Worm (Caenorhabditis elegans) whole organism, young adult: ENCODE measurements around the gene B0495.9.

Experiments used
- F52B5.7 ChIP-seq: sonication (generic microtip); optimal IDR thresholded peaks from 2 replicates; lab custom pipeline; 2016; ENCODE audit warnings: mild to moderate bottlenecking, missing genetic modification characterization, missing compliant biosample characterization
- ama-1 ChIP-seq, 3 experiments: fragments of 150-350 bp in 1 of 3; sonication (generic microtip) in 2 of 3; optimal IDR thresholded peaks; 2 replicates each; lab custom pipeline; 2014 to 2018; ENCODE audit warnings: missing biosample characterization in 2 of 3, missing genetic modification characterization in 2 of 3, missing genetic modification reagents in 2 of 3
- aptf-3 ChIP-seq: fragments of 200-800 bp; sonication (Bioruptor generic); IDR thresholded peaks from 2 replicates; pipeline ENCODE4 v1.3.6; 2022; ENCODE audit warnings: missing genetic modification characterization, missing compliant biosample characterization
- attf-6 ChIP-seq: fragments of 200-800 bp; sonication (Bioruptor generic); IDR thresholded peaks from 2 replicates; pipeline ENCODE4 v1.3.6; 2022; ENCODE audit warnings: missing genetic modification reagents, missing genetic modification characterization, missing compliant biosample characterization
- egl-18 ChIP-seq: fragments of 200-800 bp; sonication (Bioruptor generic); IDR thresholded peaks from 2 replicates; pipeline ENCODE4 v1.3.6; 2022; ENCODE audit warnings: missing genetic modification reagents, missing genetic modification characterization, missing compliant biosample characterization
- hlh-26 ChIP-seq: fragments of 200-800 bp; sonication (Bioruptor generic); conservative IDR thresholded peaks from 2 replicates; pipeline ENCODE4 v1.3.6; 2022; ENCODE audit warnings: missing genetic modification reagents, missing genetic modification characterization, missing compliant biosample characterization
- pha-4 ChIP-seq: fragments of 150-350 bp; sonication (generic microtip); optimal IDR thresholded peaks from 2 replicates; lab custom pipeline; 2014; ENCODE audit warnings: missing biosample characterization, missing genetic modification reagents, missing genetic modification characterization
- rec-8 ChIP-seq, 2 experiments: sonication (generic microtip); optimal IDR thresholded peaks; 2 replicates each; lab custom pipeline; 2016; ENCODE audit warnings: mild to moderate bottlenecking in 2 of 2, missing genetic modification characterization in 2 of 2, missing genetic modification reagents in 2 of 2, missing genotype in 2 of 2, missing biosample characterization in 1 of 2, missing compliant biosample characterization in 1 of 2, moderate library complexity in 1 of 2
- snpc-1.1 ChIP-seq: sonication (generic microtip); optimal IDR thresholded peaks from 2 replicates; lab custom pipeline; 2017; ENCODE audit warnings: missing genetic modification characterization, mild to moderate bottlenecking, missing compliant biosample characterization, antibody characterized with exemption, moderate library complexity, missing genotype, missing genetic modification reagents; ENCODE audit not compliant: insufficient read depth
- zfh-2 ChIP-seq: fragments of 200-800 bp; sonication (Bioruptor generic); conservative IDR thresholded peaks from 2 replicates; pipeline ENCODE4 v1.3.6; 2022; ENCODE audit warnings: missing genetic modification reagents, missing genetic modification characterization, missing compliant biosample characterization
- ztf-22 ChIP-seq: fragments of 200-800 bp; sonication (Bioruptor generic); optimal IDR thresholded peaks from 2 replicates; lab custom pipeline; 2018; ENCODE audit warnings: mild to moderate bottlenecking, missing genetic modification characterization, moderate library complexity, missing compliant biosample characterization

DNA sequence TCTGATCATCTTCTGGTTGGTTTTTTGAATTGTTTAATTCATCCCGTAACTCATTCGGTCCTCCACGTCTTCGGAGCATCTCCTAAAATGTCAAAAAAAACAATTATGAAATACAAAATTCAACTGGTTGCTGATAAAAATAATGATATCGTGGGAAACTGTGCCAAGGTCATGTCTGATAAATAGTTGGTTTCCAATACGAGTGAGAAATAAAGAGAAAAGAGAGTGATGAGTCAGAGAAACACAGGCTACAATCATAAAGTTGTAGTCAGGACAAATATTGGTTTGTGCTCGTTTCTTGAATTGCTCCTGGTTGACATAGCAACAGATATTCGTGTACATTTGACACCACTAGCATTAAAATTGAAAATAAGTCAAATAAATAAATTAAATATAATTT is 3.4 kb downstream of the B0495.9 start, which contains the start of gene B0495.7:
- TF ChIP-seq pha-4: no peak
- TF ChIP-seq aptf-3 (GFP tag; lab: Robert Waterston, UW): no peak
- TF ChIP-seq rec-8 (tag; optimal IDR thresholded peaks at IDR 0.05; lab: Kevin White, UChicago): no peak
- no peak for TF ChIP-seq hlh-26 (GFP tag; lab: Robert Waterston, UW)
- TF ChIP-seq ama-1 (optimal IDR thresholded peaks at IDR 0.05; lab: Kevin White, UChicago): no peak
- no peak for TF ChIP-seq ama-1 (GFP tag; optimal IDR thresholded peaks at IDR 0.05; lab: Kevin White, UChicago)
- TF ChIP-seq zfh-2: no peak
- no peak for TF ChIP-seq attf-6 (GFP tag; lab: Robert Waterston, UW)
- TF ChIP-seq ztf-22 (GFP tag; lab: Kevin White, UChicago): no peak
- TF ChIP-seq egl-18 (GFP tag; lab: Robert Waterston, UW): no peak
- TF ChIP-seq snpc-1.1: no peak
- TF ChIP-seq F52B5.7 (tag; lab: Kevin White, UChicago): no peak
